Worm (Caenorhabditis elegans) whole organism, dauer: ENCODE results near the gene C34F6.9.

Source experiments
- unc-62 ChIP-seq: sonication (generic microtip); optimal IDR thresholded peaks from 2 replicates; lab custom pipeline; 2017; ENCODE audit warnings: missing biosample characterization, missing genetic modification reagents, missing genetic modification characterization

Gene C34F6.9

DNA sequence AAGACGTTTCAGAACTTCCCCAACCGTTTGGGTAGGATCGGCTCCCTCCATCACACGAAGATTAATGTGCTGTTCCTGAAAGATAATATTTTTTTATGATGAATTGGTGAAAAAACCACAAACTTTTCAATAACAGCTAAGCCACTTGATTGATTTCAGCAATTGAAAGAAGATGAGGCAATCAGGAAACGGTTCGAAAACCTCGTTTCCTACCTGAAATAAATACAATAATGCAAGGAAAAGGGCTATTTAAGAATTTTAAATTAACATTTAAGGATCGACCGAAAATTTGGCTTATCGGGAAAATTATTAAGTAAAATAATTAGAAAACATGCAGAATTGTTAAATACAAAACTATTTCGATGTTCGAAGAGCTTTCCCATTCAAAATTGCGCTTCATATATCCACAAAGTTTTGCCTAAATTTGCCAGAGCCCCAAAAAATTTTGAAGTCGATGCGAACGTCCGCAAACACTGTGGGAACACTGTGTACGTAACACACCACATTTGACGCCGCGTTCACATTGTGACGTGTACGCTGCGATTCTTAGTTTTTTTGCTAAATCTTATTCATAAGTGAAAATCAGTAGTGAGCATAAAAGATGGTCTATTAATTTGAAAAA, at the start of gene C34F6.9:
C34F6.9 (minus strand) TSS at position 51 of the 622 bp plus-strand sequence.
- no peak for TF ChIP-seq unc-62 (GFP tag; lab: Kevin White, UChicago)

DNA sequence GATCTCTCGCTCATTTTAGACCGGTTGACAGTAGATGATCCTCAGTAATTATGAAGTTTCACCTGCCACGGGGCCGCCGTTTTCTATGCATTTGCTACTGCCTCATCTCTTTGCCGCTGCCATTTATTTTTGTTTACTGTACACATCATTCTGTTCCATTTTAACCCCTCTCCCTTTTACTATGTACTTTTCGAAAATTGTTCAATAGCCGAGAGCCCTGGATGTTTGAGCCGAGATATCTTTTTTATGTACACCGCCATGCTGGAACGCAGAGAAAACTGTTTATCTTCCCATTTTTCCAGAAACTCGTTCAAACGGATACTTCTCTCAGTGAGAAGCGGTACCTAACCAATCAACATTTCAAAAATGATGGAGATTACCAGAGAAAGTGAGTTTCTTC, 48.4 kb upstream of the C34F6.9 start, which contains the start of gene ifa-1:
ifa-1 (plus strand) TSS at position 301 of the 400 bp plus-strand sequence.
- TF ChIP-seq unc-62 (GFP tag; lab: Kevin White, UChicago), result no peak

DNA sequence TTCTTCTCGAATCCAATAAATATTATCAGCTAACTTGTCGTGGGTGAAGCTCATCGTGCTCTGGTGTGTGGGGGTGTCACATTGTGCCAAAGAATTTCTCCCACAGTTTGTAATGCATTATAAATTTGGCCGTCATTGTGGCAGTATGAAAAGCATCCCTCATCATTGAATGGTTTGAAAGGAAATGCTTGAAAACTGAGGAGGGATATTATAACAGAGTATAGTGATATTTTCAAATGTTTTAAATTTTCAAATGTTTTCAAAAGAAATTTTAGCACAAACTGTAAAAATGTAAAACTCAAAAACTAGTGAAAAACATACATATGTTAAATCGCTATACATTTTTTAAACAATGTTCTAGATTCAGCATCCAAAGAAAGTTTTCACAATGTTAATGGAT, 46.5 kb upstream of the C34F6.9 start, which contains the start of gene C03A3.3:
C03A3.3 (minus strand) TSS at position 101 of the 400 bp plus-strand sequence.
- TF ChIP-seq unc-62 (GFP tag; lab: Kevin White, UChicago), result no peak

ce11 chrX:11266711-11267110, 44.3 kb upstream of the C34F6.9 start, which contains the start of gene C03A3.9:
Gene C03A3.9, plus strand, starts transcription at chrX:11267011.
- TF ChIP-seq unc-62 (GFP tag; lab: Kevin White, UChicago), result no peak

- TF ChIP-seq unc-62 (GFP tag; lab: Kevin White, UChicago), result no peak
Observed at ce11 chrX:11264715-11265114, 42.3 kb upstream of the C34F6.9 start.

DNA sequence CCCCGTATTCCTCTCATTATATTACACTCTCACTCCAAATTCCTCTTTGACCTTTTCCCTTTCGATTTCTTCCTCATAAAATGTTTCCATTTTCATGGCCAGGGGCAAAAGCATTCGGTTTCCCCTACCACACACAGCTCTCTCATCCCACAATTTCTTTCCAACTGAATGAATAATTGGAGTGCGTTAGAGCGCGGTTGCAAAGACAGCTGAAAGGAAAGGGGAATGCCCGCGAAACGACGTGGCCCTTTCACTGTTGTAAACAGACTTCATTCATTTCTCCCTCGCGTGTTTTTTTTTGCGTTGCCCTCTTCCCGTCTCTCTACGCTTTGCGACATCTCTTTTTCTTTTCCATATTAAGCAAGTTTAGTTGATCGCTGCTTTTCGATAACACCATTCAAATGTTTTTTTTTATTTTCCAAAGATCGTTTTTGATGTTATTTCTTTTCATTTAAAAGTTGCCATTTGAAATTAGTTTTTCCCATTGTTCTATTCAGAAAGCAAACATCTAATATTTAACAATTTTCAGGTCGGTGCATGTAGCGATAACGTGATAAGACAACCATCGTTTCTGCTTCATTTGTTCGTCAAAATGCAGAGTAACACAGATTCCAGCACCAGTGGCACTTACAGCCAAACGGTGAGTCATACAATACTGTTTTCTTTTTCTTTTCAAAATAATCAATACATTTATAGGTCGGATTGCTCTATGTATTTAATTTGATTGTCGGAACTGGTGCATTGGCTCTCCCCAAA, 40.0 kb upstream of the C34F6.9 start, which contains the start of gene C03A3.2:
C03A3.2 (plus strand) TSS at position 530 of the 756 bp plus-strand sequence.
- no peak for TF ChIP-seq unc-62 (GFP tag; lab: Kevin White, UChicago)

DNA sequence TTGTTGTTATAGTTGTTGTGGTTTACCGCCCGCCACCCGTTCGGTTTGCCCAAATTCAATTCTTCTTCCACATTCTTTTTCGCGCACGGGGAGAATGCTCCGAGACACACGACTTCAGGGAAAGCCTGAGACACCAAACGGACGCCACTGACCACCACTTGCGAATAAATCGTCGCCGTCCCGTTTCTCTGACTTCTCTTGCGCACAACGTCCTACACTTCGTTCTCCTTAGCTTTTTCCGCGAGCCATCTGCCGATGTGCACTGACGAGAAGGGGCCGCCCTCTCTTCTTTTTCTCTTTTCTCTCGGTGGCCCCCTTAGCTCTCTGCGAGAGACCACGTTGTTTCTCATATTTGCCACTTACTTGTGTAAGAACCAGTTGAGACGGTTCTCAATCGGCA, 34.6 kb upstream of the C34F6.9 start, which contains the start of gene C03A3.1:
C03A3.1 (plus strand) TSS at position 291 of the 400 bp plus-strand sequence.
- TF ChIP-seq unc-62 (GFP tag; lab: Kevin White, UChicago), result no peak

- TF ChIP-seq unc-62 (GFP tag; lab: Kevin White, UChicago), result no peak
Observed at ce11 chrX:11252429-11252828, 30.0 kb upstream of the C34F6.9 start.

DNA sequence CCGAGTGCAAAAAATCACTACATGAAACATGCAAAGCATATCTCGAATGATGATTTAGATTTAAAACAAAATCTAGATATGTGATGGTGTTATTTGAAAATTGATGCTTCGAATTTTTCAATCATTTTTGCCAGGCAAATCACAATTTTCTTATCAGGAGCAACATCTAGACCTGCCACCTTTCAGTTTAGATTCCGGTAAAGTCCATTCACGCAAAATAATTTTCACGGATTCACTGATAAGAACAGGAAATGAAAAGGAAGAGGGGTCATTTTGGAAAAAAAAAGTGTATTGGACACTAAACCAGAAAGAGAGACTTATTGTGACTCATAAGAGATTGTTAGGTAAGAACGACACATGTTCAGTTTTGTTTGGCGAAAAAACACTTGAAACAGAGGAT, 29.5 kb upstream of the C34F6.9 start:
- no peak for TF ChIP-seq unc-62 (GFP tag; lab: Kevin White, UChicago)

DNA sequence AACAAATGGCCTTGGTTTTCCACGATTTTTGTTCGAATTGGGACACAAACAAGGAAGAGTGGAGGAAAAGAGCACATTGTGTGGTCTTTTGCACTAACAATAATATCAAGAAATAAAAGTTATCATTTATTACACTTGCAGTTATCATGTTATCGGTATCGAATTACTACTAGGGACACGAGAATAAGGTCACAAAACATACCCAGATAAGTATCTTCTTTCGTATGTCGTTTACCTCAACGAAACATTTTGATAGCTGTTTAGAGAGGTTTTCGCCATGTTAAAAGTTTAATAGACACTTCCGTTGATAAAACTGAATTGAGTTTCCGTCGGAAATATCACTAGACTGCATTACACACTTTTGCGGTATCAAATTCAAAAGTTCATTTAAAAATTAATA, 28.5 kb upstream of the C34F6.9 start:
- TF ChIP-seq unc-62 (GFP tag; lab: Kevin White, UChicago), result no peak

DNA sequence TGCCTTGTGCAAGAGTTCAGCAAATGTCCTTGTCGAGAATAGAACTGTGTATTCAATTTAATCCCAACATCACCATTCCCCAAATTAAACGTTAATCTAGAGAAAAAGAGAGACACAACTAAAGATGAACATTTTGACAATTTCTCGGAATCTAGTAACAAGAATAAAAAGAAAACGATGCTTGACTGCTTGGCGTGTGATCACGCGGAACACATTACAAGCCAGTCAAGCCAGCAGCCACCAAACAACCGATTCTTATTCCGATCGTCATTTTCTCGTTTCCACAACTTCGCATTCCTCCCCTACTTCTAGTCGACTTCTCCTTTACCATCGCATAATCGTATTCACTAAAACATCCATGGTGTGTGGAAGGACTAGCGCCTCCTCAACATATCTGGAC, 26.9 kb upstream of the C34F6.9 start:
- no peak for TF ChIP-seq unc-62 (GFP tag; lab: Kevin White, UChicago)

- TF ChIP-seq unc-62 (GFP tag; lab: Kevin White, UChicago), result no peak
Observed at ce11 chrX:11248083-11248482, 25.6 kb upstream of the C34F6.9 start.

ce11 chrX:11245056-11245455, 22.6 kb upstream of the C34F6.9 start:
- TF ChIP-seq unc-62 (GFP tag; lab: Kevin White, UChicago), result no peak

DNA sequence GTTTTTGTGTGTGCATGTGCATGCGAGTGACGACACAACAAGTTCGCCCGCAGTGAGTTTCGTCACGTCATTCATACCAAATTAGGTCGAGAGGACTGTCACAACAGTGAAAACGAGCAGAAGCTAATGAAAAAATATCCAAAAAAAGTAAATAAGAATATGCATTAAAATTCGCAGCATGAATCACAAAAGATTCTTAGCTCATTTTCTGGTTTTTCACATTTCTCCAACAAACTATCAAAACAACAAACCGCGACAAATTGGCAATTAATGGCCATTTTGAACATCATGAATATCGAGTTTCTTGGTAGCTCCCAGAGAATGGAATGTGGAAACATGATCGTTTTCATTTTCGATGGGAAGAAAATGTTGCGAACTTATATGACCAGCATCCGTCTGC, 21.2 kb upstream of the C34F6.9 start:
- TF ChIP-seq unc-62 (GFP tag; lab: Kevin White, UChicago), result no peak

DNA sequence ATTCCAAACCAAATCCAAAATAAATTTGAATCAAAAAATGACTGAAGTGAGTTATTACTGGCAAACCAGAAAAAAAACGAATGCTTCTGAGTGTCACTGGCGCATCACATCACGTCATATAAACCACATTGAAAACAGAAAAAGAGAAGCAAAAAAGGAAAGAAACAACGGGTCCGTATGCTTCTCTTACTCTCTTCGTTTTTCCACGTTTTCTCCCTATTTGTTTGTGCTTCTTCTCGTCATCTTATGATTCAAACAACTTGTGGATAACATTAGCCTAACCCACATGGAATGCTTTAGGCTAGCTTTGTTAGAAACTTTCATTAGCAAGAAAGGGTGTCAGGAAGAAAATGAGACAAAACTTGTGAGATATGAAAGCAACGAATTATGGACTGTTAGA, 19.0 kb upstream of the C34F6.9 start:
- no peak for TF ChIP-seq unc-62 (GFP tag; lab: Kevin White, UChicago)

DNA sequence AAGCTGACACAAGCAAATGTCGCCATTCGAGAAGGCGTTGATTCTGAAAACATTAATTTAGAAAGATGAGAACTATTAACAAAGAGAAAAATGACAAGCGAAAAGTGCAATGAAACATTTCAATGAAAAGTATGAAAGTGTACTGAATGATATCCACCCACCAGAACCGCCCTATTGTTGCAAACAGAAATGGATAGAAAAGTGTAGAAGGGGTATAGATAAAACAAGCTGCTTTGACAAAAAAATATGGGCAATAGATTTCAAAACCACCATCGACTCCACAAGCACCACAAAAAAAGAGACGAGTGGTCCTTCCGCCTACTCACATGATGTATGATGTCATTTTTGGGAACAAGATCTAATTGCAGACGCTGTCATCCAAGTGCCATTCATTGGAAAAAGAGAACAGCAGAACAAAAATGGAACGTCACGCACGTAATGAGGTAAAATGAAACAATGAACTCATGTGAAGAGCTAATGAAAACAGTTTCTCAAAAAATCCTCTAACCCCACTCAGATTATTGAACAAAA, 18.2 kb upstream of the C34F6.9 start, which contains the start of gene C34F6.10:
C34F6.10 (minus strand) TSS at position 51 of the 531 bp plus-strand sequence.
- no peak for TF ChIP-seq unc-62 (GFP tag; lab: Kevin White, UChicago)
